Fruit fly (Drosophila melanogaster) whole organism, embryonic: Measurements from ENCODE around the gene Sptz.

Experiments used
- Adf1 ChIP-seq: fragments of 200-800 bp; sonication (Bioruptor generic); IDR thresholded peaks from 2 replicates; pipeline ENCODE4 v1.3.6; 2022; ENCODE audit warnings: missing biosample characterization, missing genetic modification characterization
- Antp ChIP-seq: fragments of 200-800 bp; sonication (Bioruptor generic); optimal IDR thresholded peaks from 3 replicates; lab custom pipeline; 2016; ENCODE audit warnings: missing biosample characterization, missing genetic modification characterization
- CG10267 ChIP-seq: fragments of 200-800 bp; sonication (Bioruptor generic); optimal IDR thresholded peaks from 2 replicates; lab custom pipeline; 2018; ENCODE audit warnings: missing biosample characterization, mild to moderate bottlenecking, missing genetic modification characterization, moderate library complexity
- CG10979 ChIP-seq: fragments of 200-800 bp; sonication (Bioruptor generic); optimal IDR thresholded peaks from 2 replicates; lab custom pipeline; 2018; ENCODE audit warnings: missing biosample characterization, mild to moderate bottlenecking, missing genetic modification characterization, moderate library complexity
- CG11504 ChIP-seq: fragments of 200-800 bp; sonication (Bioruptor generic); optimal IDR thresholded peaks from 3 replicates; lab custom pipeline; 2019; ENCODE audit warnings: missing biosample characterization, mild to moderate bottlenecking, missing genetic modification characterization, moderate library complexity
- CG12155 ChIP-seq: fragments of 200-800 bp; sonication (Bioruptor generic); optimal IDR thresholded peaks from 3 replicates; lab custom pipeline; 2016; ENCODE audit warnings: missing biosample characterization, missing genetic modification characterization
- CG13296 ChIP-seq: fragments of 200-800 bp; sonication (Bioruptor generic); optimal IDR thresholded peaks from 3 replicates; lab custom pipeline; 2018; ENCODE audit warnings: missing biosample characterization, mild to moderate bottlenecking, missing genetic modification characterization
- CG16863 ChIP-seq: fragments of 200-800 bp; sonication (Bioruptor generic); optimal IDR thresholded peaks from 3 replicates; lab custom pipeline; 2016; ENCODE audit warnings: missing biosample characterization, missing genetic modification characterization
- CG17361 ChIP-seq: fragments of 200-800 bp; sonication (Bioruptor generic); IDR thresholded peaks from 3 replicates; pipeline ENCODE4 v1.3.6; 2022; ENCODE audit warnings: missing biosample characterization, missing genetic modification characterization
- CG17385 ChIP-seq: fragments of 200-800 bp; sonication (Bioruptor generic); optimal IDR thresholded peaks from 3 replicates; lab custom pipeline; 2018; ENCODE audit warnings: missing biosample characterization, mild to moderate bottlenecking, missing genetic modification characterization
- CG17612 ChIP-seq: fragments of 200-800 bp; sonication (Bioruptor generic); IDR thresholded peaks from 2 replicates; pipeline ENCODE4 v1.3.6; 2022; ENCODE audit warnings: missing biosample characterization, missing genetic modification characterization
- CG17912 ChIP-seq: fragments of 200-800 bp; sonication (Bioruptor generic); optimal IDR thresholded peaks from 2 replicates; lab custom pipeline; 2018; ENCODE audit warnings: missing biosample characterization, mild to moderate bottlenecking, missing genetic modification characterization
- CG31441 ChIP-seq: fragments of 200-800 bp; sonication (Bioruptor generic); IDR thresholded peaks from 2 replicates; pipeline ENCODE4 v1.3.6; 2022; ENCODE audit warnings: missing biosample characterization, missing genetic modification characterization
- CG3726 ChIP-seq: fragments of 200-800 bp; sonication (Bioruptor generic); IDR thresholded peaks from 3 replicates; pipeline ENCODE4, ENCODE4 v1.3.6; 2022; ENCODE audit warnings: missing biosample characterization, missing genetic modification characterization
- CG4282 ChIP-seq: fragments of 200-800 bp; sonication (Bioruptor generic); optimal IDR thresholded peaks from 2 replicates; lab custom pipeline; 2016; ENCODE audit warnings: missing biosample characterization, missing genetic modification characterization
- CG4328 ChIP-seq: fragments of 200-800 bp; sonication (Bioruptor generic); optimal IDR thresholded peaks from 3 replicates; lab custom pipeline; 2017; ENCODE audit warnings: missing biosample characterization, missing genetic modification reagents, missing genetic modification characterization
- CG5245 ChIP-seq: fragments of 200-800 bp; sonication (Bioruptor generic); optimal IDR thresholded peaks from 3 replicates; lab custom pipeline; 2016; ENCODE audit warnings: missing biosample characterization, missing genetic modification characterization
- CG5953 ChIP-seq: fragments of 200-800 bp; sonication (Bioruptor generic); IDR thresholded peaks from 2 replicates; pipeline ENCODE4 v1.3.6; 2022; ENCODE audit warnings: missing biosample characterization, missing genetic modification characterization
- CG8944 ChIP-seq: fragments of 200-800 bp; sonication (Bioruptor generic); optimal IDR thresholded peaks from 3 replicates; lab custom pipeline; 2016; ENCODE audit warnings: missing biosample characterization, missing genetic modification characterization
- CG9215 ChIP-seq: fragments of 200-800 bp; sonication (Bioruptor generic); IDR thresholded peaks from 2 replicates; pipeline ENCODE4 v1.3.6; 2022; ENCODE audit warnings: missing biosample characterization, missing genetic modification characterization
- CHES-1-like ChIP-seq: fragments of 200-800 bp; sonication (Bioruptor generic); optimal IDR thresholded peaks from 2 replicates; lab custom pipeline; 2016; ENCODE audit warnings: missing biosample characterization, missing genetic modification characterization
- CoRest ChIP-seq: fragments of 200-800 bp; sonication (Bioruptor generic); optimal IDR thresholded peaks from 3 replicates; lab custom pipeline; 2018; ENCODE audit warnings: missing biosample characterization, mild to moderate bottlenecking, missing genetic modification characterization, moderate library complexity
- Dll ChIP-seq: fragments of 200-800 bp; sonication (Bioruptor generic); IDR thresholded peaks from 4 replicates; pipeline ENCODE4 v1.3.6; 2022; ENCODE audit warnings: missing biosample characterization, missing genetic modification characterization; ENCODE audit not compliant: partially characterized antibody
- HLH3B ChIP-seq: fragments of 200-800 bp; sonication (Bioruptor generic); IDR thresholded peaks from 2 replicates; pipeline ENCODE4 v1.3.6; 2022; ENCODE audit warnings: missing biosample characterization, missing genetic modification characterization
- Hmx ChIP-seq: fragments of 200-800 bp; sonication (Bioruptor generic); optimal IDR thresholded peaks from 2 replicates; lab custom pipeline; 2016; ENCODE audit warnings: missing biosample characterization, missing genetic modification characterization
- Hsf ChIP-seq: fragments of 200-800 bp; sonication (Bioruptor generic); optimal IDR thresholded peaks from 3 replicates; lab custom pipeline; 2016; ENCODE audit warnings: missing biosample characterization, missing genetic modification characterization
- MBD-R2 ChIP-seq: fragments of 200-800 bp; sonication (Bioruptor generic); IDR thresholded peaks from 2 replicates; pipeline ENCODE4 v1.3.6; 2022; ENCODE audit warnings: missing biosample characterization, missing genetic modification characterization
- MTF-1 ChIP-seq: fragments of 200-800 bp; sonication (Bioruptor generic); optimal IDR thresholded peaks from 2 replicates; lab custom pipeline; 2018; ENCODE audit warnings: missing biosample characterization, mild to moderate bottlenecking, missing genetic modification characterization, borderline replicate concordance
- Meics ChIP-seq: fragments of 200-800 bp; sonication (Bioruptor generic); optimal IDR thresholded peaks from 2 replicates; lab custom pipeline; 2017; ENCODE audit warnings: missing biosample characterization, mild to moderate bottlenecking, missing genetic modification characterization
- Mes4 ChIP-seq: fragments of 200-800 bp; sonication (Bioruptor generic); optimal IDR thresholded peaks from 2 replicates; lab custom pipeline; 2016; ENCODE audit warnings: missing biosample characterization, missing genetic modification characterization
- NC2α ChIP-seq: fragments of 200-800 bp; sonication (Bioruptor generic); optimal IDR thresholded peaks from 2 replicates; lab custom pipeline; 2016; ENCODE audit warnings: missing biosample characterization, missing genetic modification characterization
- Nf-YA ChIP-seq: fragments of 200-800 bp; sonication (Bioruptor generic); IDR thresholded peaks from 2 replicates; pipeline ENCODE4 v1.3.6; 2022; ENCODE audit warnings: missing biosample characterization, missing genetic modification characterization
- Nf-YC ChIP-seq: fragments of 200-800 bp; optimal IDR thresholded peaks from 3 replicates; lab custom pipeline; 2019; ENCODE audit warnings: missing biosample characterization, mild to moderate bottlenecking, missing genetic modification characterization, moderate library complexity
- NfI ChIP-seq: fragments of 200-800 bp; sonication (Bioruptor generic); optimal IDR thresholded peaks from 3 replicates; lab custom pipeline; 2018; ENCODE audit warnings: missing biosample characterization, mild to moderate bottlenecking, missing genetic modification characterization, moderate library complexity
- PHDP ChIP-seq: fragments of 200-800 bp; sonication (Bioruptor generic); optimal IDR thresholded peaks from 3 replicates; lab custom pipeline; 2018; ENCODE audit warnings: missing biosample characterization, mild to moderate bottlenecking, missing genetic modification characterization, moderate library complexity
- Scr ChIP-seq: fragments of 200-800 bp; sonication (Bioruptor generic); IDR thresholded peaks from 2 replicates; pipeline ENCODE4 v1.3.6; 2022; ENCODE audit warnings: missing biosample characterization, missing genetic modification characterization; ENCODE audit not compliant: partially characterized antibody
- btn ChIP-seq: fragments of 200-800 bp; sonication (Bioruptor generic); optimal IDR thresholded peaks from 2 replicates; lab custom pipeline; 2016; ENCODE audit warnings: missing biosample characterization, missing genetic modification characterization
- disco-r ChIP-seq: fragments of 200-800 bp; sonication (Bioruptor generic); optimal IDR thresholded peaks from 2 replicates; lab custom pipeline; 2016; ENCODE audit warnings: missing biosample characterization, missing genetic modification characterization
- en ChIP-seq: fragments of 200-800 bp; sonication (Bioruptor generic); optimal IDR thresholded peaks from 2 replicates; lab custom pipeline; 2016; ENCODE audit warnings: missing biosample characterization, missing genetic modification characterization
- esg ChIP-seq: fragments of 200-800 bp; sonication (Bioruptor generic); conservative IDR thresholded peaks from 2 replicates; pipeline ENCODE4 v1.3.6; 2022; ENCODE audit warnings: missing biosample characterization, missing genetic modification characterization
- ewg ChIP-seq: fragments of 200-800 bp; sonication (Bioruptor generic); optimal IDR thresholded peaks from 3 replicates; lab custom pipeline; 2017; ENCODE audit warnings: mild to moderate bottlenecking, missing biosample characterization, missing genetic modification reagents, missing genetic modification characterization
- exex ChIP-seq: fragments of 200-800 bp; sonication (Bioruptor generic); optimal IDR thresholded peaks from 4 replicates; lab custom pipeline; 2018; ENCODE audit warnings: missing biosample characterization, mild to moderate bottlenecking, missing genetic modification characterization, moderate library complexity
- lola ChIP-seq, 3 experiments: fragments of >200 bp in 2 of 3; fragments of 200-800 bp in 1 of 3; sonication (Bioruptor generic) in 1 of 3; optimal IDR thresholded peaks; 2 replicates each; lab custom pipeline; 2017 to 2019; ENCODE audit warnings: missing biosample characterization in 3 of 3, missing genetic modification characterization in 3 of 3, mild to moderate bottlenecking in 1 of 3, moderate library complexity in 1 of 3
- otp ChIP-seq: fragments of 200-800 bp; sonication (Bioruptor generic); IDR thresholded peaks from 3 replicates; pipeline ENCODE4, ENCODE4 v1.3.6; 2022; ENCODE audit warnings: missing biosample characterization, missing genetic modification characterization
- row ChIP-seq: fragments of 200-800 bp; sonication (Bioruptor generic); IDR thresholded peaks from 3 replicates; pipeline ENCODE4 v1.3.6; 2022; ENCODE audit warnings: missing biosample characterization, missing genetic modification characterization
- schlank ChIP-seq: fragments of 200-800 bp; sonication (Bioruptor generic); optimal IDR thresholded peaks from 2 replicates; lab custom pipeline; 2018; ENCODE audit warnings: missing biosample characterization, mild to moderate bottlenecking, missing genetic modification characterization
- sob ChIP-seq: fragments of 200-800 bp; sonication (Bioruptor generic); IDR thresholded peaks from 2 replicates; pipeline ENCODE4 v1.3.6; 2022; ENCODE audit warnings: missing biosample characterization, missing genetic modification characterization
- trem ChIP-seq: fragments of 200-800 bp; optimal IDR thresholded peaks from 3 replicates; lab custom pipeline; 2019; ENCODE audit warnings: missing biosample characterization, mild to moderate bottlenecking, missing genetic modification characterization, moderate library complexity
- zf30C ChIP-seq: fragments of 200-800 bp; sonication (Bioruptor generic); optimal IDR thresholded peaks from 3 replicates; lab custom pipeline; 2018; ENCODE audit warnings: missing biosample characterization, mild to moderate bottlenecking, missing genetic modification characterization

Gene Sptz

dm6 chr3R:11435537-11436234, 13.8 kb downstream of the Sptz start, which contains the start of the genes Exd2 and CG5281 (continued):
- TF ChIP-seq CG17361 (GFP tag; lab: Robert Waterston, UW) = peak; percentile 64; the same call in 2 of the 3 replicates
- peak; percentile 43 for TF ChIP-seq CG10979
- TF ChIP-seq CG31441 (GFP tag; lab: Robert Waterston, UW) = no peak; the same call in none of the 2 replicates
- no peak for TF ChIP-seq CG11504
- TF ChIP-seq CG16863 (GFP tag; lab: Kevin White, UChicago) = peak; percentile 53
- peak; percentile 62 for TF ChIP-seq CG17385
- no peak for TF ChIP-seq exex (tag; lab: Kevin White, UChicago)
- TF ChIP-seq Meics (GFP tag; lab: Kevin White, UChicago) = peak; percentile 62
- peak; percentile 38; the same call in 2 of the 3 replicates for TF ChIP-seq row (GFP tag; lab: Robert Waterston, UW)
- TF ChIP-seq CG5245 (GFP tag; lab: Kevin White, UChicago) = peak; percentile 14
- peak; percentile 53 for TF ChIP-seq CG4328
- peak; percentile 71 for TF ChIP-seq NfI (GFP tag; lab: Kevin White, UChicago)
- peak; percentile 45 for TF ChIP-seq CHES-1-like
- peak; percentile 58 for TF ChIP-seq Antp
- TF ChIP-seq CG12155 (GFP tag; lab: Kevin White, UChicago) = peak; percentile 55
- no peak for TF ChIP-seq CG9215
- TF ChIP-seq Hmx (GFP tag; lab: Kevin White, UChicago) = no peak
- TF ChIP-seq sob (GFP tag; lab: Robert Waterston, UW) = peak; percentile 43; the same call in 1 of the 2 replicates
- TF ChIP-seq CoRest (tag; lab: Kevin White, UChicago) = peak; percentile 90
- peak in 1 of 3 experiments; percentile 46 for TF ChIP-seq lola (GFP tag; optimal IDR thresholded peaks at IDR 0.05; lab: Kevin White, UChicago)
- TF ChIP-seq trem (tag; lab: Kevin White, UChicago) = peak; percentile 99
- TF ChIP-seq schlank (tag; lab: Kevin White, UChicago) = no peak
- peak; percentile 65; the same call in 3 of the 4 replicates for TF ChIP-seq Dll
- TF ChIP-seq Nf-YA = 0 out of 2 replicates have a peak, but pooled peaks have one; percentile 27
- no peak for TF ChIP-seq NC2α (GFP tag; lab: Kevin White, UChicago)
- TF ChIP-seq CG13296 (GFP tag; lab: Kevin White, UChicago) = peak; percentile 57
- peak; percentile 25 for TF ChIP-seq Nf-YC (tag; lab: Kevin White, UChicago)
- peak; percentile 4 for TF ChIP-seq en
- peak; percentile 46 for TF ChIP-seq Mes4
- peak; percentile 65 for TF ChIP-seq PHDP (tag; lab: Kevin White, UChicago)
- no peak for TF ChIP-seq esg (GFP tag; lab: Robert Waterston, UW)
- TF ChIP-seq otp (GFP tag; lab: Robert Waterston, UW) = 0 out of 3 replicates have a peak, but pooled peaks have one; percentile 7
- no peak for TF ChIP-seq CG3726 (GFP tag; lab: Robert Waterston, UW)
- peak; percentile 61 for TF ChIP-seq CG17912
- peak; percentile 15 for TF ChIP-seq disco-r
- TF ChIP-seq Hsf (GFP tag; lab: Kevin White, UChicago) = peak; percentile 67
- TF ChIP-seq ewg (GFP tag; lab: Kevin White, UChicago) = peak; percentile 44
- peak; percentile 39 for TF ChIP-seq MTF-1
- no peak for TF ChIP-seq CG5953 (GFP tag; lab: Robert Waterston, UW)
- peak; percentile 73 for TF ChIP-seq MBD-R2
- TF ChIP-seq HLH3B (GFP tag; lab: Robert Waterston, UW) = peak; percentile 24; the same call in 1 of the 2 replicates
- no peak for TF ChIP-seq Adf1 (GFP tag; lab: Robert Waterston, UW)
- TF ChIP-seq zf30C (GFP tag; lab: Kevin White, UChicago) = no peak
- TF ChIP-seq CG10267 (tag; lab: Kevin White, UChicago) = peak; percentile 64
- TF ChIP-seq CG4282 = no peak
- no peak for TF ChIP-seq CG17612 (GFP tag; lab: Robert Waterston, UW)
- TF ChIP-seq CG8944 (GFP tag; lab: Kevin White, UChicago) = peak; percentile 14
- TF ChIP-seq btn (GFP tag; lab: Kevin White, UChicago) = peak; percentile 12
- peak; percentile 48; the same call in 1 of the 2 replicates for TF ChIP-seq Scr (GFP tag; lab: Robert Waterston, UW)
